Fruit fly (Drosophila melanogaster) Kc167 (cell line): ENCODE data around the gene Cerk.

Experiments
- Myc ChIP-seq: fragments of >200 bp; optimal IDR thresholded peaks from 2 replicates; lab custom pipeline; 2017; ENCODE audit warnings: missing external identifiers
- Sin3A ChIP-seq: fragments of >200 bp; optimal IDR thresholded peaks from 2 replicates; lab custom pipeline; 2018; ENCODE audit warnings: missing external identifiers
- h ChIP-seq: fragments of >200 bp; optimal IDR thresholded peaks from 3 replicates; lab custom pipeline; 2018; ENCODE audit warnings: missing external identifiers
- psq ChIP-seq: fragments of >200 bp; optimal IDR thresholded peaks from 2 replicates; lab custom pipeline; 2017; ENCODE audit warnings: missing external identifiers
- ttk ChIP-seq: sonication (Bioruptor generic); optimal IDR thresholded peaks from 2 replicates; lab custom pipeline; 2017; ENCODE audit warnings: missing external identifiers

DNA sequence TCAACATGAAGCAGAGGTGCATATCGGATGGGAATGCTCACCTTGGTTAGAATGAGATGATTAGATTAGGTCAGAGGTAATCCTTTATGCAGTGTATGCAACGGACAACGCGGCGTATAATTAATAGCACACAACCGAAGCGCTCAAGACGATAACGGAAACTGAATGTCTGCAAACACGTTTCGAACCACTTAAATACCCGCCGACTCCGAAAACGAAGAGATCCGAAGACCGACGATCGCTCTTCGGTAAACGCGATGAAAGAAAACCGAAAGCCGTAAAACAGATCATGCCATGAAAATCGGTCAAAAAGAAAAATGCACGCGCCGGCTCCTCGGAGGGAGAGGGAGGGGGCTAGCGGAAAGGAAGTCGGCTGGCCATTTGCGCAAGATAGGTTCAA lies 35.9 kb upstream of the Cerk start, which contains the start of gene CG2663:
- TF ChIP-seq psq (lab: Kevin White, UChicago): no peak
- no peak for TF ChIP-seq ttk (lab: Kevin White, UChicago)
- TF ChIP-seq Sin3A (lab: Kevin White, UChicago): no peak
- no peak for TF ChIP-seq Myc (lab: Kevin White, UChicago)
- no peak for TF ChIP-seq h (lab: Kevin White, UChicago)
